Worm (Caenorhabditis elegans) whole organism, late embryonic: ENCODE measurements around the gene sart-3.
A peak's percentile ranks its signal among the peaks of the same experiment; 100 is the strongest.

Source experiments
- C38D4.7 ChIP-seq: fragments of 200-800 bp; sonication (Bioruptor generic); optimal IDR thresholded peaks from 2 replicates; lab custom pipeline; 2018; ENCODE audit warnings: mild to moderate bottlenecking, missing genetic modification characterization, moderate library complexity, missing compliant biosample characterization
- F13H6.1 ChIP-seq: sonication (generic microtip); optimal IDR thresholded peaks from 2 replicates; lab custom pipeline; 2016; ENCODE audit warnings: missing genetic modification characterization, missing compliant biosample characterization
- K02D7.2 ChIP-seq: sonication (generic microtip); optimal IDR thresholded peaks from 2 replicates; lab custom pipeline; 2017; ENCODE audit warnings: mild to moderate bottlenecking, missing genetic modification characterization, missing compliant biosample characterization
- T23F11.4 ChIP-seq: fragments of 200-800 bp; sonication (Bioruptor generic); optimal IDR thresholded peaks from 2 replicates; lab custom pipeline; 2018; ENCODE audit warnings: mild to moderate bottlenecking, missing genetic modification characterization, missing compliant biosample characterization
- Y22D7AL.16 ChIP-seq: sonication (generic microtip); optimal IDR thresholded peaks from 2 replicates; lab custom pipeline; 2016; ENCODE audit warnings: missing genetic modification characterization, missing compliant biosample characterization
- ahr-1 ChIP-seq: sonication (generic microtip); optimal IDR thresholded peaks from 2 replicates; lab custom pipeline; 2016; ENCODE audit warnings: missing genetic modification characterization, missing compliant biosample characterization
- ama-1 ChIP-seq: fragments of 150-350 bp; optimal IDR thresholded peaks from 2 replicates; lab custom pipeline; 2014
- ceh-14 ChIP-seq: sonication (generic microtip); optimal IDR thresholded peaks from 2 replicates; lab custom pipeline; 2016; ENCODE audit warnings: missing genotype, missing genetic modification characterization, missing compliant biosample characterization
- ceh-19 ChIP-seq: fragments of 200-800 bp; sonication (Bioruptor generic); optimal IDR thresholded peaks from 2 replicates; lab custom pipeline; 2018; ENCODE audit warnings: mild to moderate bottlenecking, missing genetic modification characterization, missing compliant biosample characterization
- ceh-2 ChIP-seq: sonication (generic microtip); optimal IDR thresholded peaks from 2 replicates; lab custom pipeline; 2016; ENCODE audit warnings: missing genotype, missing genetic modification characterization, missing compliant biosample characterization
- ceh-24 ChIP-seq: sonication (generic microtip); optimal IDR thresholded peaks from 2 replicates; lab custom pipeline; 2016; ENCODE audit warnings: mild to moderate bottlenecking, missing genetic modification characterization, missing compliant biosample characterization
- ceh-30 ChIP-seq: fragments of 150-350 bp; optimal IDR thresholded peaks from 2 replicates; lab custom pipeline; 2014; ENCODE audit warnings: missing biosample characterization, missing genetic modification characterization
- ceh-31 ChIP-seq: sonication (generic microtip); optimal IDR thresholded peaks from 2 replicates; lab custom pipeline; 2016; ENCODE audit warnings: missing genetic modification characterization, missing compliant biosample characterization
- ceh-34 ChIP-seq: sonication (generic microtip); optimal IDR thresholded peaks from 2 replicates; lab custom pipeline; 2016; ENCODE audit warnings: mild to moderate bottlenecking, missing genetic modification characterization, missing compliant biosample characterization
- ceh-45 ChIP-seq: fragments of 200-800 bp; sonication (Bioruptor generic); IDR thresholded peaks from 2 replicates; pipeline ENCODE4 v1.3.6; 2022; ENCODE audit warnings: missing genetic modification reagents, missing genetic modification characterization, missing compliant biosample characterization
- ceh-6 ChIP-seq: fragments of 200-800 bp; sonication (Bioruptor generic); optimal IDR thresholded peaks from 2 replicates; lab custom pipeline; 2018; ENCODE audit warnings: mild to moderate bottlenecking, missing genetic modification characterization, missing compliant biosample characterization
- ceh-9 ChIP-seq: sonication (generic microtip); optimal IDR thresholded peaks from 2 replicates; lab custom pipeline; 2016; ENCODE audit warnings: mild to moderate bottlenecking, missing genetic modification characterization, inconsistent platforms, missing compliant biosample characterization
- che-1 ChIP-seq: sonication (generic microtip); optimal IDR thresholded peaks from 2 replicates; lab custom pipeline; 2016; ENCODE audit warnings: mild to moderate bottlenecking, missing genetic modification characterization, missing compliant biosample characterization
- dve-1 ChIP-seq: sonication (generic microtip); optimal IDR thresholded peaks from 2 replicates; lab custom pipeline; 2017; ENCODE audit warnings: antibody characterized with exemption, mild to moderate bottlenecking, missing genetic modification characterization, missing compliant biosample characterization
- elt-2 ChIP-seq: sonication (generic microtip); optimal IDR thresholded peaks from 2 replicates; lab custom pipeline; 2016; ENCODE audit warnings: missing genetic modification reagents, missing genetic modification characterization, missing compliant biosample characterization
- ets-4 ChIP-seq: sonication (generic microtip); optimal IDR thresholded peaks from 2 replicates; lab custom pipeline; 2016; ENCODE audit warnings: missing genetic modification characterization, missing compliant biosample characterization
- eyg-1 ChIP-seq: sonication (generic microtip); optimal IDR thresholded peaks from 2 replicates; lab custom pipeline; 2016; ENCODE audit warnings: missing genotype, missing genetic modification characterization, missing compliant biosample characterization
- fax-1 ChIP-seq: sonication (generic microtip); optimal IDR thresholded peaks from 2 replicates; lab custom pipeline; 2016; ENCODE audit warnings: missing genotype, missing genetic modification characterization, missing compliant biosample characterization
- fkh-10 ChIP-seq: fragments of 150-350 bp; optimal IDR thresholded peaks from 2 replicates; lab custom pipeline; 2014; ENCODE audit warnings: missing biosample characterization, missing genetic modification reagents, missing genetic modification characterization
- hlh-13 ChIP-seq: fragments of 200-800 bp; sonication (Bioruptor generic); optimal IDR thresholded peaks from 2 replicates; lab custom pipeline; 2018; ENCODE audit warnings: mild to moderate bottlenecking, missing genetic modification characterization, missing compliant biosample characterization
- hlh-15 ChIP-seq: sonication (generic microtip); optimal IDR thresholded peaks from 2 replicates; lab custom pipeline; 2016; ENCODE audit warnings: missing genetic modification characterization, missing compliant biosample characterization
- hlh-8 ChIP-seq: sonication (generic microtip); optimal IDR thresholded peaks from 2 replicates; lab custom pipeline; 2016; ENCODE audit warnings: missing genotype, missing genetic modification characterization, missing compliant biosample characterization
- lin-11 ChIP-seq: fragments of 200-800 bp; sonication (Bioruptor generic); optimal IDR thresholded peaks from 2 replicates; lab custom pipeline; 2018; ENCODE audit warnings: mild to moderate bottlenecking, missing genetic modification characterization, missing compliant biosample characterization
- madf-2 ChIP-seq: sonication (generic microtip); optimal IDR thresholded peaks from 2 replicates; lab custom pipeline; 2017; ENCODE audit warnings: missing genetic modification characterization, missing compliant biosample characterization
- mec-3 ChIP-seq: sonication (generic microtip); optimal IDR thresholded peaks from 2 replicates; lab custom pipeline; 2016; ENCODE audit warnings: borderline replicate concordance, missing genetic modification characterization, missing compliant biosample characterization
- nfya-1 ChIP-seq: sonication (generic microtip); optimal IDR thresholded peaks from 2 replicates; lab custom pipeline; 2017; ENCODE audit warnings: missing genetic modification characterization, mild to moderate bottlenecking, missing compliant biosample characterization, antibody characterized with exemption, moderate library complexity
- nhr-11 ChIP-seq: fragments of 150-350 bp; optimal IDR thresholded peaks from 2 replicates; lab custom pipeline; 2014; ENCODE audit warnings: missing biosample characterization, missing genetic modification characterization
- npax-4 ChIP-seq: sonication (generic microtip); optimal IDR thresholded peaks from 2 replicates; lab custom pipeline; 2016; ENCODE audit warnings: missing genetic modification characterization, missing compliant biosample characterization
- odd-2 ChIP-seq: sonication (generic microtip); optimal IDR thresholded peaks from 2 replicates; lab custom pipeline; 2017; ENCODE audit warnings: antibody characterized with exemption, mild to moderate bottlenecking, missing genetic modification characterization, missing compliant biosample characterization
- pat-9 ChIP-seq: fragments of 200-800 bp; sonication (Bioruptor generic); optimal IDR thresholded peaks from 2 replicates; lab custom pipeline; 2018; ENCODE audit warnings: mild to moderate bottlenecking, missing genetic modification characterization, moderate library complexity, missing compliant biosample characterization
- pax-1 ChIP-seq: fragments of 150-350 bp; optimal IDR thresholded peaks from 2 replicates; lab custom pipeline; 2014; ENCODE audit warnings: missing biosample characterization, missing genetic modification characterization
- pqm-1 ChIP-seq: sonication (generic microtip); optimal IDR thresholded peaks from 2 replicates; lab custom pipeline; 2016; ENCODE audit warnings: missing genetic modification characterization, missing compliant biosample characterization
- pros-1 ChIP-seq: fragments of 150-350 bp; optimal IDR thresholded peaks from 2 replicates; lab custom pipeline; 2014; ENCODE audit warnings: missing biosample characterization, missing genetic modification reagents, missing genetic modification characterization
- ref-2 ChIP-seq: sonication (generic microtip); optimal IDR thresholded peaks from 2 replicates; lab custom pipeline; 2016; ENCODE audit warnings: missing genetic modification characterization, missing compliant biosample characterization
- sdc-2 ChIP-seq: sonication (generic microtip); optimal IDR thresholded peaks from 2 replicates; lab custom pipeline; 2016; ENCODE audit warnings: missing genotype, missing genetic modification characterization, missing compliant biosample characterization
- sox-2 ChIP-seq: fragments of 200-800 bp; sonication (Bioruptor generic); IDR thresholded peaks from 2 replicates; pipeline ENCODE4 v1.3.6; 2022; ENCODE audit warnings: missing genetic modification reagents, missing genetic modification characterization, missing compliant biosample characterization
- sox-4 ChIP-seq: sonication (generic microtip); optimal IDR thresholded peaks from 2 replicates; lab custom pipeline; 2017; ENCODE audit warnings: mild to moderate bottlenecking, missing genetic modification characterization, inconsistent platforms, missing compliant biosample characterization
- syd-9 ChIP-seq: sonication (generic microtip); optimal IDR thresholded peaks from 2 replicates; lab custom pipeline; 2016; ENCODE audit warnings: mild to moderate bottlenecking, missing genetic modification characterization, moderate library complexity, missing compliant biosample characterization
- tbx-2 ChIP-seq: sonication (generic microtip); optimal IDR thresholded peaks from 2 replicates; lab custom pipeline; 2016; ENCODE audit warnings: missing genetic modification characterization, missing compliant biosample characterization
- tbx-7 ChIP-seq: sonication (generic microtip); optimal IDR thresholded peaks from 2 replicates; lab custom pipeline; 2016; ENCODE audit warnings: missing genotype, missing genetic modification characterization, missing compliant biosample characterization
- unc-42 ChIP-seq: sonication (generic microtip); optimal IDR thresholded peaks from 2 replicates; lab custom pipeline; 2016; ENCODE audit warnings: missing genotype, missing genetic modification characterization, missing compliant biosample characterization
- unc-55 ChIP-seq: sonication (generic microtip); optimal IDR thresholded peaks from 2 replicates; lab custom pipeline; 2017; ENCODE audit warnings: missing biosample characterization, missing genetic modification reagents, missing genetic modification characterization
- unc-86 ChIP-seq: sonication (generic microtip); optimal IDR thresholded peaks from 2 replicates; lab custom pipeline; 2016; ENCODE audit warnings: missing genetic modification characterization, missing compliant biosample characterization
- zip-5 ChIP-seq: sonication (generic microtip); optimal IDR thresholded peaks from 2 replicates; lab custom pipeline; 2016; ENCODE audit warnings: missing genetic modification characterization, missing compliant biosample characterization

The sart-3 gene

ce11 chrIV:11313880-11314279 lies 18.9 kb downstream of the sart-3 start, which contains the start of gene dnj-2:
Gene dnj-2 (minus strand): TSS chrIV:11313980.
- TF ChIP-seq pqm-1 (tag; lab: Kevin White, UChicago) (no peak), ceh-30 (tag; lab: Kevin White, UChicago) (no peak), eyg-1 (tag; lab: Kevin White, UChicago) (no peak), fkh-10 (no peak), F13H6.1 (tag; lab: Kevin White, UChicago) (no peak), ceh-14 (no peak), ceh-24 (tag; lab: Kevin White, UChicago) (no peak), unc-86 (no peak), pat-9 (tag; lab: Kevin White, UChicago) (no peak), ceh-34 (tag; lab: Kevin White, UChicago) (no peak), ceh-9 (tag; lab: Kevin White, UChicago) (no peak), che-1 (no peak), elt-2 (no peak), ceh-31 (tag; lab: Kevin White, UChicago) (no peak), hlh-15 (tag; lab: Kevin White, UChicago) (no peak), ceh-2 (no peak)

- TF ChIP-seq K02D7.2 (tag; lab: Kevin White, UChicago) (no peak), zip-5 (no peak), ceh-6 (no peak), ceh-34 (tag; lab: Kevin White, UChicago) (no peak), nhr-11 (no peak), ref-2 (tag; lab: Kevin White, UChicago) (no peak)
Observed at ce11 chrIV:11311484-11311883, 21.3 kb downstream of the sart-3 start.

ce11 chrIV:11310624-11311023 lies 22.1 kb downstream of the sart-3 start, which contains the start of gene znf-207:
Gene znf-207 (plus strand): TSS chrIV:11310972.
- TF ChIP-seq fax-1 (peak; percentile 54), ets-4 (tag; lab: Kevin White, UChicago) (peak; percentile 16), nfya-1 (peak; percentile 67), sox-4 (tag; lab: Kevin White, UChicago) (peak; percentile 29), hlh-8 (tag; lab: Kevin White, UChicago) (no peak), pax-1 (tag; lab: Kevin White, UChicago) (no peak), ceh-30 (tag; lab: Kevin White, UChicago) (no peak), ahr-1 (tag; lab: Kevin White, UChicago) (peak; percentile 8), fkh-10 (no peak), ceh-14 (peak; percentile 90), Y22D7AL.16 (tag; lab: Kevin White, UChicago) (no peak), C38D4.7 (GFP tag; lab: Kevin White, UChicago) (peak; percentile 28), che-1 (peak; percentile 33), eyg-1 (tag; lab: Kevin White, UChicago) (peak; percentile 32), madf-2 (tag; lab: Kevin White, UChicago) (peak; percentile 36), T23F11.4 (GFP tag; lab: Kevin White, UChicago) (no peak), ceh-9 (tag; lab: Kevin White, UChicago) (no peak), tbx-2 (tag; lab: Kevin White, UChicago) (peak; percentile 78), sox-2 (0 out of 2 replicates have a peak, but pooled peaks have one; percentile 23), unc-55 (GFP tag; lab: Kevin White, UChicago) (no peak), odd-2 (peak; percentile 13), ref-2 (tag; lab: Kevin White, UChicago) (peak; percentile 60), ceh-34 (tag; lab: Kevin White, UChicago) (peak; percentile 59), unc-86 (no peak), npax-4 (tag; lab: Kevin White, UChicago) (no peak), ceh-2 (peak; percentile 69), elt-2 (peak; percentile 78), unc-42 (tag; lab: Kevin White, UChicago) (peak; percentile 99), pros-1 (tag; lab: Kevin White, UChicago) (no peak), syd-9 (tag; lab: Kevin White, UChicago) (peak; percentile 31), dve-1 (tag; lab: Kevin White, UChicago) (no peak), sdc-2 (tag; lab: Kevin White, UChicago) (no peak), hlh-13 (GFP tag; lab: Kevin White, UChicago) (no peak), ama-1 (lab: Kevin White, UChicago) (no peak), ceh-19 (GFP tag; lab: Kevin White, UChicago) (peak; percentile 52), mec-3 (tag; lab: Kevin White, UChicago) (no peak), ceh-45 (GFP tag; lab: Robert Waterston, UW) (no peak), lin-11 (peak; percentile 18), ceh-6 (peak; percentile 31), tbx-7 (tag; lab: Kevin White, UChicago) (peak; percentile 4)
